Worm (Caenorhabditis elegans) whole organism, midembryonic: ENCODE measurements around the gene clec-51.

ENCODE experiments used
- T22C8.4 ChIP-seq: fragments of 200-800 bp; sonication (Bioruptor generic); IDR thresholded peaks from 2 replicates; pipeline ENCODE4 v1.3.6; 2022; ENCODE audit warnings: missing genetic modification characterization, missing compliant biosample characterization
- cog-1 ChIP-seq: sonication (generic microtip); optimal IDR thresholded peaks from 2 replicates; lab custom pipeline; 2016; ENCODE audit warnings: missing genetic modification characterization, missing compliant biosample characterization
- flt-1 ChIP-seq: fragments of 200-800 bp; sonication (Bioruptor generic); IDR thresholded peaks from 2 replicates; pipeline ENCODE4 v1.3.6; 2022; ENCODE audit warnings: missing genetic modification characterization, missing compliant biosample characterization
- klf-2 ChIP-seq: fragments of 200-800 bp; sonication (Bioruptor generic); conservative IDR thresholded peaks from 2 replicates; pipeline ENCODE4 v1.3.6; 2022; ENCODE audit warnings: missing genetic modification reagents, missing genetic modification characterization, missing compliant biosample characterization
- med-1 ChIP-seq: sonication (generic microtip); optimal IDR thresholded peaks from 2 replicates; lab custom pipeline; 2017; ENCODE audit warnings: missing genetic modification characterization, mild to moderate bottlenecking, missing compliant biosample characterization, antibody characterized with exemption, missing genetic modification reagents; ENCODE audit not compliant: insufficient read depth
- ref-1 ChIP-seq: fragments of 200-800 bp; sonication (Bioruptor generic); conservative IDR thresholded peaks from 2 replicates; pipeline ENCODE4 v1.3.6; 2022; ENCODE audit warnings: missing genetic modification reagents, missing genetic modification characterization, missing compliant biosample characterization
- tab-1 ChIP-seq: fragments of 200-800 bp; sonication (Bioruptor generic); IDR thresholded peaks from 2 replicates; pipeline ENCODE4 v1.3.6; 2022; ENCODE audit warnings: missing genetic modification characterization, missing compliant biosample characterization
- ztf-23 ChIP-seq: fragments of 200-800 bp; sonication (Bioruptor generic); IDR thresholded peaks from 2 replicates; pipeline ENCODE4 v1.3.6; 2022; ENCODE audit warnings: missing genetic modification reagents, missing genetic modification characterization, missing compliant biosample characterization
- ztf-29 ChIP-seq: fragments of 200-800 bp; sonication (Bioruptor generic); IDR thresholded peaks from 2 replicates; pipeline ENCODE4 v1.3.6; 2022; ENCODE audit warnings: missing genetic modification reagents, missing genetic modification characterization, missing compliant biosample characterization

The clec-51 gene

DNA sequence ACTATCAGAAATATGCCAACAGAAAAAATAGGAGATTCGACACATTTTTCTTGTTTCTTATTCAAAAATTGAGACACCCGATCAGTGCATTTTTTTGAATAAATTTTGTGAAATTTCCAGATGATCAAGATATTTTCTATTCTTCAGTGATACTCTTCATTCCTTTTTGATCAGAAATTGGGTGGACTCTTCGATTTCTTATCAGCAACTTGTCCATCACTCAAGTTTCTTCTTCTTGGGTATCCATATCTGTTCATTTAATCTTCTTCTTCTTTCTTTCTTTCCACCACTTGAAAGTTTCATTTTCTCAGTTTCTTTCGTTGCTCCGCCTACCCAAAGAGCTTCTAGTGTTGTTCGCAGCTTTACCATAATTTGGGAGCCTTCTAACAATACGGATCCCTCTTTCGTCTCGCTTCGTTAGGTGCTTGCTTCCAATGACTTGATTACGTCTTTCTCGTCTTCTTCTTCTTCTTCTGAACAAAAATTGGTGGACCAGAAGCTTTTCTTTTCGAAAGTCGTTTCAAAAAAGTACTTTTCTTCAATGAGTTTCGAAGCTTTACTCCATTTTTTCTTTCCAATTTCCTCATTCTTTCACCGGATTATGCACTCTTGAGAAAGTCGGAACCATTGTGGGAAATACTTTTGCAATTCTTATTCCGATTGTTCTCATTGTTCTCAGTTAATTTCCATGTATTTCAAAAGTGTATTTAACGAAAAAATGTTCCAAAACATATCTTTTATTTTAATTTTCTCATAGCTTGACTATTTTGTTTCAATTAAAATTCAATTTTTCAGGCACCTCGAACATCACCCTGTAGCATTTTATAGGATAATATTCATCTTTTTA is 12.3 kb upstream of the clec-51 start, which contains the start of gene pct-1:
pct-1 (plus strand) TSS at position 797 of the 847 bp plus-strand sequence.
- no peak for TF ChIP-seq ref-1 (GFP tag; lab: Robert Waterston, UW)

DNA sequence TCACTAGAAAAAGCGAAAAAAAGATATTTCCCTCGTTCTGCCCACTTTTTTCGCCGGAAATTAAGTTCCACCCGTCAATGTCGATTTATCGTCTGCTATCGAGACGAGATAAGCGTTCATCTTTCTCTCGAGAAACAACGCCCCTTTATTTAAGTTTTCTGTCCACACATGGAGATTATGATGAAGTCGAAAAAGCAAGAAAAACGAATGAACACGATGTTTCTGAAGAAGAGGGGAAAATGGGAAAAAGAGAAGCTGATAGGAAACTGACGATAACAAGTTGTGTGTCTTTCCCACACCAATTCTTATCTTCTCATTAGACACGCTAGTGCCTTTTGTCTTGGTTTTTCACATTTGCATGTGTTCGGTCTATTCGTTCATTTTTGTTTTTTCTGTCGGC is 11.2 kb upstream of the clec-51 start:
- no peak for TF ChIP-seq med-1 (GFP tag; lab: Kevin White, UChicago)
- no peak for TF ChIP-seq tab-1 (GFP tag; lab: Robert Waterston, UW)
- no peak for TF ChIP-seq ref-1 (GFP tag; lab: Robert Waterston, UW)
- no peak for TF ChIP-seq ztf-23
- no peak for TF ChIP-seq flt-1 (GFP tag; lab: Robert Waterston, UW)
- no peak for TF ChIP-seq ztf-29
- no peak for TF ChIP-seq cog-1 (tag; lab: Kevin White, UChicago)
- TF ChIP-seq klf-2 = no peak
- no peak for TF ChIP-seq T22C8.4 (GFP tag; lab: Robert Waterston, UW)

- TF ChIP-seq med-1 (GFP tag; lab: Kevin White, UChicago) = no peak
- no peak for TF ChIP-seq tab-1 (GFP tag; lab: Robert Waterston, UW)
- no peak for TF ChIP-seq flt-1 (GFP tag; lab: Robert Waterston, UW)
- no peak for TF ChIP-seq ref-1 (GFP tag; lab: Robert Waterston, UW)
- no peak for TF ChIP-seq ztf-29
- TF ChIP-seq cog-1 (tag; lab: Kevin White, UChicago) = no peak
- TF ChIP-seq klf-2 = no peak
- TF ChIP-seq T22C8.4 (GFP tag; lab: Robert Waterston, UW) = no peak
- TF ChIP-seq ztf-23 = no peak
Observed at ce11 chrIV:8173610-8174009, 10.0 kb upstream of the clec-51 start.

ce11 chrIV:8171376-8171775 is 7.8 kb upstream of the clec-51 start:
- no peak for TF ChIP-seq klf-2
- TF ChIP-seq med-1 (GFP tag; lab: Kevin White, UChicago) = no peak
- no peak for TF ChIP-seq ztf-29
- no peak for TF ChIP-seq cog-1 (tag; lab: Kevin White, UChicago)
- TF ChIP-seq flt-1 (GFP tag; lab: Robert Waterston, UW) = no peak
- no peak for TF ChIP-seq ref-1 (GFP tag; lab: Robert Waterston, UW)
- TF ChIP-seq ztf-23 = no peak
- no peak for TF ChIP-seq tab-1 (GFP tag; lab: Robert Waterston, UW)
- no peak for TF ChIP-seq T22C8.4 (GFP tag; lab: Robert Waterston, UW)

DNA sequence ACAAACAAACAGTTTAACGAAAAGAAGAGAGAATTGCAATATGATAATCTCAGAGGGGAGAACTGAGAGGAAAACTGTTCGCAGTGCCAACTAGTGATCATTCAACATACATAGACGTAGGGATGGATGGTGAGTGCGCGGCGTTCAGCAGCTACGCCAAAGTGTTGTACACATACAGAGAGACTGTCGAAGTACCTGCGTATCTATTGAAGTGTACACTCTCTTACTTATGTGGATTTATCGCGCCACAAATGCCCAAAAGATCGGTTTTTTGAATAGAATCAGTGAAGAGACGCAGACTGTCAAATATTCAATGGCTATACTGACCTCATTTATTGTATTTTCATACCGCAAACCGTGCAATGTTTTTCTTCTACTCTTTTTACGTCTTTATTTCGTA is 6.7 kb upstream of the clec-51 start:
- TF ChIP-seq klf-2 (no peak), cog-1 (tag; lab: Kevin White, UChicago) (peak; percentile 57)

- TF ChIP-seq ztf-29 (no peak), cog-1 (tag; lab: Kevin White, UChicago) (no peak), med-1 (GFP tag; lab: Kevin White, UChicago) (no peak), tab-1 (GFP tag; lab: Robert Waterston, UW) (no peak), klf-2 (no peak), ref-1 (GFP tag; lab: Robert Waterston, UW) (no peak), flt-1 (GFP tag; lab: Robert Waterston, UW) (no peak), ztf-23 (no peak), T22C8.4 (GFP tag; lab: Robert Waterston, UW) (no peak)
Observed at ce11 chrIV:8169674-8170073, 6.1 kb upstream of the clec-51 start, which contains the start of gene C07G1.15. TSS of gene C07G1.15 (plus strand) at chrIV:8169974.

DNA sequence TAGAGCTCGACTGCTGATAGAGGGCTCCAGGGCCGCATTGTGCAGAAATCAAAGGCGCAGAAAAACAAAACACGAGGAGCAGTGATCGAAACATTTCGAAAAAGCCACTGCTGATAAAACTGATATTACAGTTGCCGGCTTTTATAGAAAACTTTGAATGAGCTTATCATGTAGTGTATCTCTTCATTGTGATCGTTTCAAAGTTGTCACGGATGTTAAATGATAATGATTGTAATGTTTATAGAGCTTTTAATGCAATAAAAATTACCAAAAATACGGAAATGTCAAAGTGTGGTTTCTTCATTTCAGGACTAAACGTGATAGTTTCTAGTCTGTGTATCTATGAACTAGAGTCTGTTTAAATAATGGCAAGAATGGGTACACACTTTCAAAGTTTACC is 5.1 kb upstream of the clec-51 start, which contains the start of gene clec-52:
clec-52 (minus strand) TSS at position 101 of the 400 bp plus-strand sequence.
- TF ChIP-seq ref-1 (GFP tag; lab: Robert Waterston, UW) (no peak), med-1 (GFP tag; lab: Kevin White, UChicago) (no peak), cog-1 (tag; lab: Kevin White, UChicago) (no peak), T22C8.4 (GFP tag; lab: Robert Waterston, UW) (no peak), klf-2 (no peak), tab-1 (GFP tag; lab: Robert Waterston, UW) (no peak), ztf-29 (no peak), flt-1 (GFP tag; lab: Robert Waterston, UW) (no peak), ztf-23 (no peak)

DNA sequence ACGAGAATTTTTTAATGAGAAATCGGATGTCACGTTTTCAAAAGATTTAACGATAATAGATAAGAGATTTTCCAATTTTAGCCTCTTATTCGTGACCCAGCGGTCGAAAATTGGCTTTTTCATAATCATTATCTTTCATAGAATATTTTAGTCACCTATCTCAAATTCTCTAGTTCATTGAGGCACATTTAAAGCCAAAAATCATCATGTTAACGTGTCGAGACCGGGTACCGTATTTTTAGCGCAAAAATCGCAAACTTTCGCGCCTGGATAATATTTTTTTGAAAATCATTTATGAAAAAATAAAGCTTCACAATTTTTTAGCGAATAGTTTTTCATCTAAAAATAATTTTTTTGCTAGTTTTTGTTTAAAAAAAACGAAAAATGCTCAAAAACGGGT is 2.4 kb upstream of the clec-51 start, which contains the start of gene B0218.7:
B0218.7 (minus strand) TSS at position 101 of the 400 bp plus-strand sequence.
- TF ChIP-seq ztf-23 (no peak), med-1 (GFP tag; lab: Kevin White, UChicago) (no peak), T22C8.4 (GFP tag; lab: Robert Waterston, UW) (no peak), flt-1 (GFP tag; lab: Robert Waterston, UW) (no peak), ref-1 (GFP tag; lab: Robert Waterston, UW) (no peak), ztf-29 (no peak), cog-1 (tag; lab: Kevin White, UChicago) (no peak), klf-2 (no peak), tab-1 (GFP tag; lab: Robert Waterston, UW) (no peak)

- TF ChIP-seq ztf-23 (no peak), ztf-29 (no peak), med-1 (GFP tag; lab: Kevin White, UChicago) (no peak), cog-1 (tag; lab: Kevin White, UChicago) (no peak), tab-1 (GFP tag; lab: Robert Waterston, UW) (no peak), ref-1 (GFP tag; lab: Robert Waterston, UW) (no peak), klf-2 (no peak), flt-1 (GFP tag; lab: Robert Waterston, UW) (no peak), T22C8.4 (GFP tag; lab: Robert Waterston, UW) (no peak)
Observed at ce11 chrIV:8164515-8164914, 915 bp upstream of the clec-51 start.
